Worm (Caenorhabditis elegans): Measurements from ENCODE around the gene srab-7.

DNA sequence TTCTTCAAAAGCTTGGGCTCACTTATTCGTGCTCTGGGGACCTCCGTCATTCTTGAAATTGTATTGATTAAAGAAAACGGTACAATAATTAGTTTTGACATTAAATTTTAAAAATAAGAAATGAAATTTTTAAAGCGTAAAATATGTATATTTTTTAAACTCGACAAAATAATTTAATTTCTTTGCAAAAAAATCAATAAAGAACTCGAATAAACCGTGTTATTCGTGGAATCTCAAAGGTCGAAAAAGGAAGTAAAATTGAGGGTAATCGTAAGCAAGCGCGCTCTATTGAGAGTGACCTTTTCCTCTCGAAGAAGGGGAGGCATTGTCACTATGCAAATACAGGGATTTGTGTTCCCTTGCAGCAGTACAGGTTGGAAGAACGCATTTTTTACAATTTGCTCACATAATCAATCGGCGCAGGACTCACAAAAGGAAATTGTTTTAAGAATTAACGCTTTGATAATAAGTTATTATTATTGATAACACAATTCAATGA lies 40.0 kb upstream of the srab-7 start, which contains the start of gene Y73C8B.2:
- TF ChIP-seq W03F9.2 (tag; optimal IDR thresholded peaks at IDR 0.05): no peak
- no peak for TF ChIP-seq him-1 (tag; optimal IDR thresholded peaks at IDR 0.05)
- TF ChIP-seq dao-5 (tag; optimal IDR thresholded peaks at IDR 0.05): no peak

Measured in whole organism, L4/young adult.